Worm (Caenorhabditis elegans) whole organism, L3 larva: ENCODE data around the gene nas-38.

Experiments used
- R02D3.7 ChIP-seq: fragments of 150-350 bp; optimal IDR thresholded peaks from 2 replicates; lab custom pipeline; 2014; ENCODE audit warnings: missing biosample characterization, missing genetic modification characterization
- nhr-12 ChIP-seq: fragments of 150-350 bp; optimal IDR thresholded peaks from 2 replicates; lab custom pipeline; 2014; ENCODE audit warnings: missing biosample characterization, missing genetic modification characterization

- TF ChIP-seq R02D3.7 (tag; lab: Kevin White, UChicago) = no peak
- TF ChIP-seq nhr-12 (tag; lab: Kevin White, UChicago) = no peak
These were observed 6.7 kb upstream of the nas-38 start, which contains the start of gene F57C12.2 for ce11 chrX:551175-551729.
